Worm (Caenorhabditis elegans) whole organism, midembryonic: ENCODE data around the gene unc-83.

Experiments
- T22C8.4 ChIP-seq: fragments of 200-800 bp; sonication (Bioruptor generic); IDR thresholded peaks from 2 replicates; pipeline ENCODE4 v1.3.6; 2022; ENCODE audit warnings: missing genetic modification characterization, missing compliant biosample characterization
- cog-1 ChIP-seq: sonication (generic microtip); optimal IDR thresholded peaks from 2 replicates; lab custom pipeline; 2016; ENCODE audit warnings: missing genetic modification characterization, missing compliant biosample characterization
- flt-1 ChIP-seq: fragments of 200-800 bp; sonication (Bioruptor generic); IDR thresholded peaks from 2 replicates; pipeline ENCODE4 v1.3.6; 2022; ENCODE audit warnings: missing genetic modification characterization, missing compliant biosample characterization
- klf-2 ChIP-seq: fragments of 200-800 bp; sonication (Bioruptor generic); conservative IDR thresholded peaks from 2 replicates; pipeline ENCODE4 v1.3.6; 2022; ENCODE audit warnings: missing genetic modification reagents, missing genetic modification characterization, missing compliant biosample characterization
- med-1 ChIP-seq: sonication (generic microtip); optimal IDR thresholded peaks from 2 replicates; lab custom pipeline; 2017; ENCODE audit warnings: missing genetic modification characterization, mild to moderate bottlenecking, missing compliant biosample characterization, antibody characterized with exemption, missing genetic modification reagents; ENCODE audit not compliant: insufficient read depth
- ref-1 ChIP-seq: fragments of 200-800 bp; sonication (Bioruptor generic); conservative IDR thresholded peaks from 2 replicates; pipeline ENCODE4 v1.3.6; 2022; ENCODE audit warnings: missing genetic modification reagents, missing genetic modification characterization, missing compliant biosample characterization
- tab-1 ChIP-seq: fragments of 200-800 bp; sonication (Bioruptor generic); IDR thresholded peaks from 2 replicates; pipeline ENCODE4 v1.3.6; 2022; ENCODE audit warnings: missing genetic modification characterization, missing compliant biosample characterization
- ztf-23 ChIP-seq: fragments of 200-800 bp; sonication (Bioruptor generic); IDR thresholded peaks from 2 replicates; pipeline ENCODE4 v1.3.6; 2022; ENCODE audit warnings: missing genetic modification reagents, missing genetic modification characterization, missing compliant biosample characterization
- ztf-29 ChIP-seq: fragments of 200-800 bp; sonication (Bioruptor generic); IDR thresholded peaks from 2 replicates; pipeline ENCODE4 v1.3.6; 2022; ENCODE audit warnings: missing genetic modification reagents, missing genetic modification characterization, missing compliant biosample characterization

The unc-83 gene

DNA sequence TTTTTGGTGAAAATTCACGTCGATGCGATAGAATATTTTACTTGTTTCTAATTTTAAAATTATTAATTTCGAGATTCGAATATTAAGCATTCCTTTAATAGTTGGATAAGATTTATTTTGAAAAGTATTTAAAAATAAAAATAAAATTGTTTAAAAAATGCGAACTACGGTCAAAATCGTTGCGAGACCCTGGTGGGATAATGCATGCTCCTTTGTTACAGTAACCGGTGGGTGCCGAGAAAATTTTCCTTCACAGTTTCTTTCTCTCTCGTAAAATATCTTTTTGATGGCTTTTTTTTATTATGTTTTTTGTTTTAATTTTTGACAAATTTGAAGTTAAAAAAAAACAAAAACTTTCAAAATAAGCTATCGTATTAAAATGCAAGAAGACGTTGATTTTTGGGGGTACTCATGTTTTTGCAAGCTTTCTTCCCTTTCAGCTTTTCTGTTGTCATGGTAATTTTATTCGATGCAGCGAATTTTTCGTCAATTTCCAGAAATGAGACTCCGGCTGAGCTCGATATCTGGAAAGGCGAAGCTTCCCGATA is 31.8 kb downstream of the unc-83 start, which contains the start of gene dgtr-1:
TSS of gene dgtr-1 (plus strand) at position 498 of the 548 bp plus-strand sequence.
- TF ChIP-seq flt-1: no peak
- no peak for TF ChIP-seq cog-1 (tag; lab: Kevin White, UChicago)
- TF ChIP-seq med-1: no peak

DNA sequence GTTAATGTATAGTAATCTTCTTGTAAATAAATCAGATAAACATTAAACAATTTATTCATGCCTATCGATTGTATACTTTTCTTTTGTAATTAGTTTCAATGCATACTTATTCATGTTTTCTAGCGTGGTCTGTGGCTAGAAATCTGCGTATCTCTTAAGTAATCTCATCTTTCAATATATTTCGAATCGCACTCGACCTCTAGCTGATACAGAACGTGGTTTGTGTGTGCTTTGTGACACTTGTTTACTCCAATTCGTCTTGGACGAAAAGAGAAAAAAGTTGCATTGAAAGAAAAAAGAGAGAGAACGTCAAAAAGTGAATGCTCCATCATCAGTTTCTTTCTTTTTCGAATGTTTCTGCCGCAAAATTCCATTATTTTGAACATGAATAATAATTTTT is 33.6 kb downstream of the unc-83 start:
- TF ChIP-seq med-1 (no peak), T22C8.4 (no peak), ref-1 (GFP tag; lab: Robert Waterston, UW) (no peak), tab-1 (no peak), flt-1 (no peak), ztf-29 (no peak), ztf-23 (no peak), cog-1 (tag; lab: Kevin White, UChicago) (no peak), klf-2 (no peak)

DNA sequence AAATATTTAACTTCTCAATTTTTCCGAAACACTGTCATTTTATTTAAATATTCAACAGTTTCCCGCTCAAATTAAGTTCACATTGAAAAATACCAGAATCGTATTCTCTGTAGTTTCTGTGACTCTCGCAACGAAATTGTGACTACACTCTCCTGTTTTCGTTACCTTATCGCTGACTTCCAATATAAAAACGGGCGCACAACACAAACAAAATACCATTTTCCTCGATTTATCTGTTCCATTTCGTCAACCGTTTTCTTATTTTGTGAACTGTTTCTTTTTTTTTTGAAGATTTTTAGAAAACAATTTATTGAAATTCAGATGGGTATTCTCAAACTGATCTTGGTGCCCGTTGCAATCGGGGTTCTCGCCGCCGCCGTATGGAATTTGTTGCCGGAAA is 34.0 kb downstream of the unc-83 start, which contains the start of gene W01A11.1:
TSS of gene W01A11.1 (plus strand) at position 322 of the 400 bp plus-strand sequence.
- no peak for TF ChIP-seq ztf-23
- TF ChIP-seq cog-1 (tag; lab: Kevin White, UChicago): no peak
- TF ChIP-seq ztf-29: no peak
- TF ChIP-seq med-1: no peak
- no peak for TF ChIP-seq ref-1 (GFP tag; lab: Robert Waterston, UW)
- TF ChIP-seq flt-1: no peak
- TF ChIP-seq T22C8.4: no peak

DNA sequence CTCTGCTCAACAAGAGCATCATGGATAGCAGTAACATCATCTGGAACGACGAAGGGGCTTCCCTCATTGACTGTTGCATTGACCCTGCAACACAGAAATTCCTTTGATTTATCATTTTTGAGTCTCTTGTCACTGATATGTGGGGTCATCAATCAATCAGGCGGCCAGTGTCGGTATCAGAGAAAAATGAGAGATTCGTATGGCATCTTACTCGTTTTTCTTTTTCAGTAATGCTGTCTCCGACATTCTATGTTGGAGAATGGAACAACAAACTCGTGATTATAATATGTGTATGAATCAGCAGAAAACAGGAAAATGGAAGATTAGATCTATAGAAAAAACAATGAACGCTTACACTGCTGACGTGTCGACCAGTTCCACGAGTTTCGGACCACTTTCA is 38.3 kb downstream of the unc-83 start:
- TF ChIP-seq ztf-29 (no peak), cog-1 (tag; lab: Kevin White, UChicago) (no peak), med-1 (no peak), klf-2 (no peak), tab-1 (no peak), T22C8.4 (no peak)

DNA sequence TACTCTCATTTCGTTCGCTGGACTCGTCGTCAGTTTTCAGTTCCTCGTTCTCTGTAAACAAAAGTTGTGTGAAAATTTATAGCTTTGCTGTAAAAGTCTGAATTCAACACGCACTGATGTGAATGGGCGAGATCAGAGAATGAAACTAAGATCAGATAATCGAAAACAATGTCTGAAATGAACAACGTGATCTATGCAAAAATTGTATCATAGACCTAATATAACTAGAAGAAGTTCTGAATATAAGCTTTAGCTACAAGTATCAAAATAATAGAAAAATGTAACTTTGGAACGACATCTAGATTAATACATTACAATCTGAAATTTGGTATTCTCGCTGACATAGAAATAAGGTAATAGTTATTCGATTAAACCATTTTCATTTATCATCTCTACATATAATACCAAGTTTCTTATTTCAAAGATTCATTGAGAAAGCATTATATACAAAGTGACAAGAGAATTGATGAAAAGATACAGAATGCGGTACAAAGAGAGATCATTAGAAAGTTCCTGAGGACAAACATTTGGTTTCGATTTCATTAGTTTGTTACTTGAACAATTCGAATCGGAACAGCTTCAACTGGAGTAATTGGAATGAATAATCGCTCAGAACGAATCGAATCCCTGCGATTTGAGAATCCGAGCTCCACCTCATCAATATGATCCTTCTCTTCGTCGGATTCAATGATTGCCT is 39.4 kb downstream of the unc-83 start, which contains the start of gene moc-2:
TSS of gene moc-2 (minus strand) at position 51 of the 697 bp plus-strand sequence.
- no peak for TF ChIP-seq ref-1 (GFP tag; lab: Robert Waterston, UW)
- TF ChIP-seq ztf-23: no peak

- no peak for TF ChIP-seq tab-1
- TF ChIP-seq ztf-23: no peak
- TF ChIP-seq flt-1: no peak
- no peak for TF ChIP-seq cog-1 (tag; lab: Kevin White, UChicago)
- no peak for TF ChIP-seq T22C8.4
- TF ChIP-seq med-1: no peak
- no peak for TF ChIP-seq ztf-29
- no peak for TF ChIP-seq ref-1 (GFP tag; lab: Robert Waterston, UW)
- TF ChIP-seq klf-2: no peak
These were observed 40.5 kb downstream of the unc-83 start, which contains the start of gene W01A11.7 for ce11 chrV:6505339-6505811. Gene W01A11.7, minus strand, starts transcription at chrV:6505389.

ce11 chrV:6506238-6506956 is 41.5 kb downstream of the unc-83 start:
- TF ChIP-seq T22C8.4 (no peak), tab-1 (no peak), flt-1 (no peak), ref-1 (GFP tag; lab: Robert Waterston, UW) (no peak), ztf-23 (no peak), med-1 (no peak), cog-1 (tag; lab: Kevin White, UChicago) (no peak)

ce11 chrV:6508703-6509102 is 43.8 kb downstream of the unc-83 start, which contains the start of gene ubh-3:
Gene ubh-3, minus strand, starts transcription at chrV:6508803.
- TF ChIP-seq med-1: no peak
- no peak for TF ChIP-seq flt-1
- no peak for TF ChIP-seq ref-1 (GFP tag; lab: Robert Waterston, UW)
- no peak for TF ChIP-seq T22C8.4
- no peak for TF ChIP-seq tab-1
- no peak for TF ChIP-seq klf-2
- no peak for TF ChIP-seq ztf-29
- no peak for TF ChIP-seq cog-1 (tag; lab: Kevin White, UChicago)
- no peak for TF ChIP-seq ztf-23

- TF ChIP-seq ref-1 (GFP tag; lab: Robert Waterston, UW) (no peak), klf-2 (no peak), T22C8.4 (no peak), cog-1 (tag; lab: Kevin White, UChicago) (no peak), flt-1 (no peak), ztf-23 (no peak), med-1 (no peak), ztf-29 (no peak), tab-1 (no peak)
These were observed 44.9 kb downstream of the unc-83 start, which contains the start of gene ubh-2 for ce11 chrV:6509717-6510116. Gene ubh-2, minus strand, starts transcription at chrV:6509817.

- TF ChIP-seq ztf-29 (no peak), ref-1 (GFP tag; lab: Robert Waterston, UW) (no peak)
These were observed 45.8 kb downstream of the unc-83 start for ce11 chrV:6510622-6511021.

ce11 chrV:6511121-6511520 is 46.3 kb downstream of the unc-83 start, which contains the start of gene ubh-1:
Gene ubh-1, minus strand, starts transcription at chrV:6511409.
- TF ChIP-seq ref-1 (GFP tag; lab: Robert Waterston, UW) (no peak), klf-2 (no peak), tab-1 (no peak), cog-1 (tag; lab: Kevin White, UChicago) (no peak), ztf-23 (no peak), T22C8.4 (no peak), ztf-29 (no peak), med-1 (no peak), flt-1 (no peak)
